Fruit fly (Drosophila melanogaster) whole organism, adult: ENCODE data around the gene Nse4.

Experiments
- CG11617 ChIP-seq: fragments of 200-800 bp; sonication (Bioruptor generic); optimal IDR thresholded peaks from 2 replicates; lab custom pipeline; 2017; ENCODE audit warnings: mild to moderate bottlenecking, missing biosample characterization, missing genetic modification reagents, missing genetic modification characterization
- CG12768 ChIP-seq: fragments of 200-800 bp; sonication (Bioruptor generic); optimal IDR thresholded peaks from 2 replicates; lab custom pipeline; 2017; ENCODE audit warnings: missing biosample characterization, missing genetic modification characterization, mild to moderate bottlenecking, moderate library complexity, missing genetic modification reagents
- CG14711 ChIP-seq: fragments of 200-800 bp; sonication (Bioruptor generic); optimal IDR thresholded peaks from 2 replicates; lab custom pipeline; 2018; ENCODE audit warnings: missing biosample characterization, mild to moderate bottlenecking, missing genetic modification characterization, moderate library complexity
- CG1620 ChIP-seq: fragments of 200-800 bp; sonication (Bioruptor generic); optimal IDR thresholded peaks from 2 replicates; lab custom pipeline; 2016; ENCODE audit warnings: missing biosample characterization, missing genetic modification characterization
- CG33017 ChIP-seq: fragments of 200-800 bp; sonication (Bioruptor generic); optimal IDR thresholded peaks from 2 replicates; lab custom pipeline; 2018; ENCODE audit warnings: missing biosample characterization, mild to moderate bottlenecking, missing genetic modification characterization, moderate library complexity
- CG5204 ChIP-seq: fragments of 200-800 bp; sonication (Bioruptor generic); optimal IDR thresholded peaks from 2 replicates; lab custom pipeline; 2016; ENCODE audit warnings: missing biosample characterization, missing genetic modification characterization
- CG7045 ChIP-seq: fragments of 200-800 bp; sonication (Bioruptor generic); optimal IDR thresholded peaks from 2 replicates; lab custom pipeline; 2017; ENCODE audit warnings: missing biosample characterization, mild to moderate bottlenecking, missing genetic modification characterization
- CG7101 ChIP-seq: fragments of 200-800 bp; sonication (Bioruptor generic); optimal IDR thresholded peaks from 2 replicates; lab custom pipeline; 2018; ENCODE audit warnings: missing biosample characterization, mild to moderate bottlenecking, missing genetic modification characterization, moderate library complexity
- Clk ChIP-seq: fragments of 200-800 bp; sonication (Bioruptor generic); optimal IDR thresholded peaks from 2 replicates; lab custom pipeline; 2017; ENCODE audit warnings: missing biosample characterization, missing genetic modification characterization
- Crg-1 ChIP-seq: fragments of 200-800 bp; sonication (Bioruptor generic); optimal IDR thresholded peaks from 2 replicates; lab custom pipeline; 2016; ENCODE audit warnings: missing biosample characterization, missing genetic modification characterization
- Hr96 ChIP-seq: fragments of 200-800 bp; sonication (Bioruptor generic); optimal IDR thresholded peaks from 2 replicates; lab custom pipeline; 2016; ENCODE audit warnings: missing biosample characterization, missing genetic modification characterization
- Mnt ChIP-seq: fragments of 200-800 bp; sonication (Bioruptor generic); optimal IDR thresholded peaks from 2 replicates; lab custom pipeline; 2016; ENCODE audit warnings: missing biosample characterization, mild to moderate bottlenecking, missing genetic modification characterization
- bab1 ChIP-seq: fragments of 200-800 bp; sonication (Bioruptor generic); optimal IDR thresholded peaks from 3 replicates; lab custom pipeline; 2019; ENCODE audit warnings: missing biosample characterization, mild to moderate bottlenecking, missing genetic modification characterization, moderate library complexity
- cic ChIP-seq: fragments of 200-800 bp; sonication (Bioruptor generic); optimal IDR thresholded peaks from 2 replicates; lab custom pipeline; 2017; ENCODE audit warnings: missing biosample characterization, mild to moderate bottlenecking, missing genetic modification characterization, moderate library complexity
- cnc ChIP-seq, 2 experiments: fragments of >200 bp; optimal IDR thresholded peaks; 2 replicates each; lab custom pipeline; 2017
- kay ChIP-seq: fragments of 200-800 bp; sonication (Bioruptor generic); peaks from one replicate; lab custom pipeline; 2016; ENCODE audit warnings: missing biosample characterization, missing genetic modification characterization, borderline replicate concordance
- ovo ChIP-seq: fragments of 200-800 bp; sonication (Bioruptor generic); optimal IDR thresholded peaks from 2 replicates; lab custom pipeline; 2016; ENCODE audit warnings: missing biosample characterization, missing genetic modification characterization
- pad ChIP-seq: fragments of 200-800 bp; sonication (Bioruptor generic); optimal IDR thresholded peaks from 3 replicates; lab custom pipeline; 2017; ENCODE audit warnings: missing biosample characterization, missing genetic modification characterization, mild to moderate bottlenecking, moderate library complexity, missing genetic modification reagents
- tj ChIP-seq: fragments of 200-800 bp; sonication (Bioruptor generic); optimal IDR thresholded peaks from 3 replicates; lab custom pipeline; 2017; ENCODE audit warnings: missing biosample characterization, mild to moderate bottlenecking, missing genetic modification characterization, moderate library complexity
- toe ChIP-seq: fragments of 200-800 bp; sonication (Bioruptor generic); optimal IDR thresholded peaks from 2 replicates; lab custom pipeline; 2016; ENCODE audit warnings: missing biosample characterization, missing genetic modification characterization

Gene Nse4

DNA sequence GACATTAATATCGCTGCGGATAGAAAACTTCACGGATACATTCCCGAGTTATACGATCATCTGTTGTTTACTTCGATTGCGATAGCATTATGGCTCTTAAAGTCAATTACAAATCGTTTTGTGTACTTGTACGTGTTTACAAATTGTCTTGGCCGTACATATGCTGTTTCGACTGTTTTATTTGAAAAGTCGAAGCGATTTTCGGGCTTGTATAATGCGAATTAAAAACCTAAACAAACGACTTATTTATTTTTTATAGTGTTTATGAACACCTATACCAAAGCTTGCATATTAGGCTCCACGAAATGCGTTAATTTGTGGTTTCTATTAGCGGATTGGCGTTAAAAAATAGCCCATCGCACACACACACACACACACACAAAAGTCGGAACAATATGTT, 33.0 kb downstream of the Nse4 start:
- TF ChIP-seq CG5204 (GFP tag; lab: Kevin White, UChicago) (no peak), kay (GFP tag; lab: Kevin White, UChicago) (peak; percentile 67)

DNA sequence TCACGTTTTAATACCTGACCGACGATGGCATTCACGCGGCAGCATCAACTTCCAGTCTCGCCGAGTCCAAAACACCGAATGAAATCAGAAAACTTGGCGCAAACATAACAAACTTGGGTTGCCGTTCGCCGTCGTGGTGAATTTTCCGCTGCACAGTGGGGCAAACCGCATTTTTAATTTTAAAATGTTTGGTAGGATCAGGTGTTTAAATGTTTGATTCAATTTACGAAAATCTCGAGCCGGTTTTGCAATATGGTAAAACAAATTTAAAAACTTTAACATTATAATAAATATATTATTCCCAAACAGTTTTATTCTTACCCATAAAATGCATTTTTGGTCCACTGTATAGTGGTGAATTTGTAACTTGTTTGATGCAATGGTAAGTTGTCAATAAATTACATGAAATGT, 35.0 kb downstream of the Nse4 start, which contains the start of gene RluA-1:
Gene RluA-1 (minus strand): TSS at position 82 of the 411 bp plus-strand sequence.
- peak; percentile 54 for TF ChIP-seq Mnt (GFP tag; lab: Kevin White, UChicago)
- TF ChIP-seq cnc (optimal IDR thresholded peaks at IDR 0.05; lab: Kevin White, UChicago), result no peak
- no peak for TF ChIP-seq toe
- TF ChIP-seq cic (GFP tag; lab: Kevin White, UChicago), result peak; percentile 4
- TF ChIP-seq bab1 (GFP tag; lab: Kevin White, UChicago), result peak; percentile 76
- TF ChIP-seq CG7045 (GFP tag; lab: Kevin White, UChicago), result peak; percentile 93
- TF ChIP-seq CG14711 (tag; lab: Kevin White, UChicago), result peak; percentile 85
- peak; percentile 82 for TF ChIP-seq kay (GFP tag; lab: Kevin White, UChicago)
- TF ChIP-seq Clk (GFP tag; lab: Kevin White, UChicago), result peak; percentile 28
- no peak for TF ChIP-seq CG5204 (GFP tag; lab: Kevin White, UChicago)
- peak; percentile 66 for TF ChIP-seq CG11617 (GFP tag; lab: Kevin White, UChicago)
- peak; percentile 86 for TF ChIP-seq CG12768 (GFP tag; lab: Kevin White, UChicago)
- TF ChIP-seq pad, result peak; percentile 65
- peak; percentile 59 for TF ChIP-seq Crg-1 (GFP tag; lab: Kevin White, UChicago)
- TF ChIP-seq Hr96 (GFP tag; lab: Kevin White, UChicago), result peak; percentile 61
- TF ChIP-seq CG33017, result peak; percentile 90
- peak; percentile 89 for TF ChIP-seq CG7101 (tag; lab: Kevin White, UChicago)
- TF ChIP-seq ovo (GFP tag; lab: Kevin White, UChicago), result peak; percentile 11
- peak; percentile 38 for TF ChIP-seq CG1620
- TF ChIP-seq tj, result peak; percentile 40

DNA sequence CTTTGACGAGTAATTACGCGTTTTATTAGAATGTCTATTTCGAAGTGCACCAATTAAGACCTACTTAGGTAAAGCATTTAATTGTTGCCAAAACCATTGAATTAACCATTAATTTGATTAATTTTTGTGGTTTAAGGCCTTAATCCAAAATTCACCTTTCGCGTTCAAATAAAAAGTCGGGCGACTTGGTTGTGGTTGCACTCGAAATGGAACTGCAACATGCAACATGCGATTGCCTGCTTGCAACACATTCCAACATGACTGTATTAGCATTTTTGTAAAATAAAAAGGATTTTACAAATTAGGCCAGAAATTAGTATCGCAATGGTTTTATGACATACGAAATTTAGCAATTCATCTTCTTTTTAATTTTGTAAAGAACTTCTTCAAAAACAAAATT, 35.6 kb downstream of the Nse4 start:
- no peak for TF ChIP-seq CG7101 (tag; lab: Kevin White, UChicago)
- no peak for TF ChIP-seq toe
- TF ChIP-seq Crg-1 (GFP tag; lab: Kevin White, UChicago), result no peak
- TF ChIP-seq Mnt (GFP tag; lab: Kevin White, UChicago), result no peak
- no peak for TF ChIP-seq cic (GFP tag; lab: Kevin White, UChicago)
- TF ChIP-seq CG11617 (GFP tag; lab: Kevin White, UChicago), result no peak
- no peak for TF ChIP-seq kay (GFP tag; lab: Kevin White, UChicago)
- no peak for TF ChIP-seq ovo (GFP tag; lab: Kevin White, UChicago)
- TF ChIP-seq bab1 (GFP tag; lab: Kevin White, UChicago), result no peak

DNA sequence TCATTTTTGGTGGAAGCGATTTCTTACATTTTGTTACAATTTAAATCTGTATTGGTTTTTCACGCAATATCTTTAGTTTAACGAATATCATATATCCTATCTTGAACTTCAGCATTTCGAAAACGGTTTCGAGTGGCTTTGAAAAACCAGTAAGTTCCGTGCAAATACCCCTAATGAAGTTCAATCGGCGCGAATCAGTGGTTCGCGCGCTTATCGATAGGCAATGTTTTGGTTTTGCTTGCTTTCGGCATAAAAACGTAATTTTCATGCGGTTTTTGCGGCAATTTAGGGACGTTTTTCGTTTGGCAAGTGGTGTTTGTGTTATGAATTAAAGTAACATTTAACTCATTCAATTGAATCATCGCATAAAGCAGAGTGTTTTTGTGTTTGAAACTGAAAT, 37.6 kb downstream of the Nse4 start, which contains the start of gene RluA-2:
Gene RluA-2 (plus strand): TSS at position 195 of the 400 bp plus-strand sequence.
- TF ChIP-seq cic (GFP tag; lab: Kevin White, UChicago), result no peak
- TF ChIP-seq CG12768 (GFP tag; lab: Kevin White, UChicago), result no peak
- TF ChIP-seq tj, result no peak
- TF ChIP-seq Clk (GFP tag; lab: Kevin White, UChicago), result no peak
- TF ChIP-seq CG5204 (GFP tag; lab: Kevin White, UChicago), result no peak
- no peak for TF ChIP-seq CG33017
- no peak for TF ChIP-seq toe
- no peak for TF ChIP-seq CG1620
- TF ChIP-seq Hr96 (GFP tag; lab: Kevin White, UChicago), result no peak
- TF ChIP-seq bab1 (GFP tag; lab: Kevin White, UChicago), result no peak
- no peak for TF ChIP-seq CG7101 (tag; lab: Kevin White, UChicago)
- TF ChIP-seq CG11617 (GFP tag; lab: Kevin White, UChicago), result no peak
- TF ChIP-seq Crg-1 (GFP tag; lab: Kevin White, UChicago), result no peak
- TF ChIP-seq CG14711 (tag; lab: Kevin White, UChicago), result no peak

DNA sequence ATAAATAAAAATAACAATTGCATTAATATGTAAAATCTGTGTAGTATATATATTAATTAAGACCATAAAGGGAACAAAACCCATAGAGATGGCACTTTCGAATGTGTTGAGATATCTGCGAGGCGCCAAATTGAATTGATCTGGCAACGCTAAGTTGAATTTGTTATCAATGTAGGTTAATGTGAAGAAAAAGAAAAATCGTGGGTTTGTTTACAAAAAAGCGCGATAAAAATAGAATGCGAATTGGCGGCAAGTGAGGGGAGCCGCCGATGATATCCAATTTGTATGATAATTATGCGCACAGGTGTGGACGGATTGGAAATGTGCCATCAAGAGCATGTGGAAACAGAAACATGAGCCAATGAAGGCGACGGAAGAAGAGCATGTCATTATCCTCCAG, 40.6 kb downstream of the Nse4 start:
- TF ChIP-seq Clk (GFP tag; lab: Kevin White, UChicago) (no peak), CG14711 (tag; lab: Kevin White, UChicago) (no peak), Mnt (GFP tag; lab: Kevin White, UChicago) (peak; percentile 42)

DNA sequence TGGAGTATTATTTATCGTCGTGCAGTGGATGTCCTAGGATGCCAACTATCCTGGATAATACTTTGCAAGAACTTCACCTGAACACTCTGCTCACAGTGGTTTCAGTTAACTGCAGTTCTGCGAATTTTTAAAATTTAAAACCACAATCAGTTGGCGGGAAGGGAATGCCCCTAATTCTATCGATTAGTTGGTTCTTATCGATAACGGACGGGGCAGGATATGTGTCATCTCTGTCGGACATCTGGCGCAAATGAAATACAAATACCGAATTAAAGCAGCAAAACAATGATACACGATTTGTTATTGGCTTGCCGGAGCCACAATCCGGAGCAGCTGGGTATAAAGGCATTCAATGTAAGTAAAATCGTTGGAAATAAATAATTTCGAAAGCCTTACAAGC, 43.8 kb downstream of the Nse4 start, which contains the start of gene Grip75:
Gene Grip75 (plus strand): TSS at position 223 of the 400 bp plus-strand sequence.
- TF ChIP-seq Hr96 (GFP tag; lab: Kevin White, UChicago), result no peak
- TF ChIP-seq CG12768 (GFP tag; lab: Kevin White, UChicago), result no peak
- TF ChIP-seq Mnt (GFP tag; lab: Kevin White, UChicago), result no peak
- TF ChIP-seq CG1620, result no peak
- TF ChIP-seq ovo (GFP tag; lab: Kevin White, UChicago), result no peak
- TF ChIP-seq CG5204 (GFP tag; lab: Kevin White, UChicago), result no peak
- no peak for TF ChIP-seq CG14711 (tag; lab: Kevin White, UChicago)
- no peak for TF ChIP-seq Clk (GFP tag; lab: Kevin White, UChicago)
